4 fruit fly cellular contexts compared by ENCODE assay signal in genomic region chr2L:7795859-7796258, dm6.
TF ChIP-seq lines count a peak whose summit lies in the region.

Gene LKRSDH, minus strand, starts transcription at chr2L:7795959.

- no peak for TF ChIP-seq CTCF in whole organism, embryonic (GFP tag; optimal IDR thresholded peaks at IDR 0.05; lab: Kevin White, UChicago)

TF ChIP-seq in whole organism, adult, 20 proteins besides CTCF, POLR2A, EP300 and RAD21:
- TF ChIP-seq ovo (GFP tag; optimal IDR thresholded peaks at IDR 0.05; lab: Kevin White, UChicago) (no peak), CG33017 (tag; optimal IDR thresholded peaks at IDR 0.05; lab: Kevin White, UChicago) (no peak), Mnt (GFP tag; optimal IDR thresholded peaks at IDR 0.05; lab: Kevin White, UChicago) (no peak), Clk (GFP tag; optimal IDR thresholded peaks at IDR 0.05; lab: Kevin White, UChicago) (no peak), CG7045 (GFP tag; optimal IDR thresholded peaks at IDR 0.05; lab: Kevin White, UChicago) (no peak), pad (GFP tag; optimal IDR thresholded peaks at IDR 0.05; lab: Kevin White, UChicago) (no peak), cic (GFP tag; optimal IDR thresholded peaks at IDR 0.05; lab: Kevin White, UChicago) (peak; percentile 21), toe (GFP tag; optimal IDR thresholded peaks at IDR 0.05; lab: Kevin White, UChicago) (no peak)

TF ChIP-seq in whole organism, embryonic, 481 proteins besides CTCF, POLR2A, EP300 and RAD21:
- TF ChIP-seq Sry-δ (GFP tag; optimal IDR thresholded peaks at IDR 0.05; lab: Kevin White, UChicago) (no peak), Lhr (GFP tag; optimal IDR thresholded peaks at IDR 0.05; lab: Kevin White, UChicago) (no peak), CG34376 (GFP tag; optimal IDR thresholded peaks at IDR 0.05; lab: Kevin White, UChicago) (peak; percentile 46), chinmo (GFP tag; IDR thresholded peaks at IDR 0.05; lab: Robert Waterston, UW; ENCODE audit: partially characterized antibody) (0 out of 4 replicates have a peak, but pooled peaks have one; percentile 43), sug (tag; optimal IDR thresholded peaks at IDR 0.05; lab: Kevin White, UChicago) (peak; percentile 51)

TF ChIP-seq in whole organism, prepupa, 60 proteins besides CTCF, POLR2A, EP300 and RAD21:
- TF ChIP-seq CG10669 (GFP tag; optimal IDR thresholded peaks at IDR 0.05; lab: Kevin White, UChicago) = no peak
- no peak for TF ChIP-seq CG1621 (tag; optimal IDR thresholded peaks at IDR 0.05; lab: Kevin White, UChicago)
- TF ChIP-seq svp (GFP tag; lab: Kevin White, UChicago) = peak; percentile 35

TF ChIP-seq in whole organism, pupa, 21 proteins besides CTCF, POLR2A, EP300 and RAD21:
- TF ChIP-seq CG15710 (tag; optimal IDR thresholded peaks at IDR 0.05; lab: Kevin White, UChicago) = no peak
- TF ChIP-seq CG32121 (GFP tag; IDR thresholded peaks at IDR 0.05; lab: Robert Waterston, UW) = 0 out of 2 replicates have a peak, but pooled peaks have one; percentile 17
